Worm (Caenorhabditis elegans) whole organism, late embryonic: ENCODE results near the gene F22B3.10.

Source experiments
- C38D4.7 ChIP-seq: fragments of 200-800 bp; sonication (Bioruptor generic); optimal IDR thresholded peaks from 2 replicates; lab custom pipeline; 2018; ENCODE audit warnings: mild to moderate bottlenecking, missing genetic modification characterization, moderate library complexity, missing compliant biosample characterization
- K09A11.1 ChIP-seq: sonication (generic microtip); optimal IDR thresholded peaks from 2 replicates; lab custom pipeline; 2017; ENCODE audit warnings: antibody characterized with exemption, mild to moderate bottlenecking, missing genetic modification characterization, missing compliant biosample characterization; ENCODE audit not compliant: insufficient read depth
- ceh-34 ChIP-seq: sonication (generic microtip); optimal IDR thresholded peaks from 2 replicates; lab custom pipeline; 2016; ENCODE audit warnings: mild to moderate bottlenecking, missing genetic modification characterization, missing compliant biosample characterization
- ceh-6 ChIP-seq: fragments of 200-800 bp; sonication (Bioruptor generic); optimal IDR thresholded peaks from 2 replicates; lab custom pipeline; 2018; ENCODE audit warnings: mild to moderate bottlenecking, missing genetic modification characterization, missing compliant biosample characterization
- fkh-10 ChIP-seq: fragments of 150-350 bp; optimal IDR thresholded peaks from 2 replicates; lab custom pipeline; 2014; ENCODE audit warnings: missing biosample characterization, missing genetic modification reagents, missing genetic modification characterization
- hlh-30 ChIP-seq: sonication (generic microtip); optimal IDR thresholded peaks from 2 replicates; lab custom pipeline; 2017; ENCODE audit warnings: antibody characterized with exemption, missing genetic modification characterization, missing compliant biosample characterization; ENCODE audit not compliant: insufficient read depth
- lin-11 ChIP-seq: fragments of 200-800 bp; sonication (Bioruptor generic); optimal IDR thresholded peaks from 2 replicates; lab custom pipeline; 2018; ENCODE audit warnings: mild to moderate bottlenecking, missing genetic modification characterization, missing compliant biosample characterization
- nhr-11 ChIP-seq: fragments of 150-350 bp; optimal IDR thresholded peaks from 2 replicates; lab custom pipeline; 2014; ENCODE audit warnings: missing biosample characterization, missing genetic modification characterization
- pag-3 ChIP-seq: sonication (generic microtip); optimal IDR thresholded peaks from 2 replicates; lab custom pipeline; 2016; ENCODE audit warnings: missing compliant biosample characterization, missing genetic modification characterization, borderline replicate concordance
- pqm-1 ChIP-seq: sonication (generic microtip); optimal IDR thresholded peaks from 2 replicates; lab custom pipeline; 2016; ENCODE audit warnings: missing genetic modification characterization, missing compliant biosample characterization

- TF ChIP-seq pag-3 (tag; lab: Kevin White, UChicago) (no peak), fkh-10 (no peak), lin-11 (tag; lab: Kevin White, UChicago) (no peak), ceh-6 (GFP tag; lab: Kevin White, UChicago) (no peak), K09A11.1 (no peak), C38D4.7 (GFP tag; lab: Kevin White, UChicago) (no peak), hlh-30 (tag; lab: Kevin White, UChicago) (no peak), pqm-1 (tag; lab: Kevin White, UChicago) (no peak), nhr-11 (tag; lab: Kevin White, UChicago) (no peak), ceh-34 (tag; lab: Kevin White, UChicago) (no peak)
These were observed 20.6 kb downstream of the F22B3.10 start, which contains the start of gene tag-89 for ce11 chrIV:11394243-11394642.
